1 fruit fly cellular context compared by ENCODE assay signal in genomic region chr3R:23652525-23653108, dm6.
A peak's percentile ranks its signal among the peaks of the same experiment; 100 is the strongest.
TF ChIP-seq lines count a peak whose summit lies in the region.

No protein-coding gene starts in this region.

TF ChIP-seq in whole organism, embryonic, 481 proteins besides CTCF, POLR2A, EP300 and RAD21 (continued from another document and continues in another):
- no peak for TF ChIP-seq Mad (GFP tag; optimal IDR thresholded peaks at IDR 0.05; lab: Kevin White, UChicago)
- TF ChIP-seq usp (GFP tag; optimal IDR thresholded peaks at IDR 0.05; lab: Kevin White, UChicago) = no peak
- TF ChIP-seq pnt (GFP tag; optimal IDR thresholded peaks at IDR 0.05; lab: Kevin White, UChicago) = no peak
- TF ChIP-seq Bdp1 (GFP tag; optimal IDR thresholded peaks at IDR 0.05; lab: Kevin White, UChicago) = peak; percentile 54
- TF ChIP-seq nerfin-2 (GFP tag; IDR thresholded peaks at IDR 0.05; lab: Robert Waterston, UW; ENCODE audit: partially characterized antibody) = no peak
- TF ChIP-seq zfh2 (GFP tag; optimal IDR thresholded peaks at IDR 0.05; lab: Kevin White, UChicago) = peak; percentile 54
- TF ChIP-seq HHEX (GFP tag; optimal IDR thresholded peaks at IDR 0.05; lab: Kevin White, UChicago) = peak; percentile 83
- TF ChIP-seq NC2α (GFP tag; optimal IDR thresholded peaks at IDR 0.05; lab: Kevin White, UChicago) = no peak
- no peak for TF ChIP-seq croc (GFP tag; conservative IDR thresholded peaks at IDR 0.05; lab: Robert Waterston, UW)
- TF ChIP-seq CG10979 (tag; optimal IDR thresholded peaks at IDR 0.05; lab: Kevin White, UChicago) = no peak
- TF ChIP-seq CG16779 (GFP tag; IDR thresholded peaks at IDR 0.05; lab: Robert Waterston, UW) = no peak
- no peak for TF ChIP-seq disco-r (GFP tag; optimal IDR thresholded peaks at IDR 0.05; lab: Kevin White, UChicago)
- TF ChIP-seq CG9932 (GFP tag; IDR thresholded peaks at IDR 0.05; lab: Robert Waterston, UW) = peak; percentile 63
- peak; percentile 68 for TF ChIP-seq CG7928 (GFP tag; optimal IDR thresholded peaks at IDR 0.05; lab: Kevin White, UChicago)
- peak; percentile 27 for TF ChIP-seq unpg (GFP tag; optimal IDR thresholded peaks at IDR 0.05; lab: Kevin White, UChicago)
- peak; percentile 21 for TF ChIP-seq Asciz (GFP tag; optimal IDR thresholded peaks at IDR 0.05; lab: Kevin White, UChicago)
- 0 out of 3 replicates have a peak, but pooled peaks have one; percentile 27 for TF ChIP-seq zfh1 (GFP tag; IDR thresholded peaks at IDR 0.05; lab: Robert Waterston, UW)
- TF ChIP-seq lilli (GFP tag; optimal IDR thresholded peaks at IDR 0.05; lab: Kevin White, UChicago) = peak; percentile 59
- peak; percentile 12 for TF ChIP-seq CG30403 (GFP tag; optimal IDR thresholded peaks at IDR 0.05; lab: Kevin White, UChicago)
- TF ChIP-seq pfk (GFP tag; optimal IDR thresholded peaks at IDR 0.05; lab: Kevin White, UChicago) = no peak
- peak; percentile 66; the same call in 1 of the 2 replicates for TF ChIP-seq CG11085 (GFP tag; IDR thresholded peaks at IDR 0.05; lab: Robert Waterston, UW)
- peak; percentile 2 for TF ChIP-seq Mes4 (GFP tag; optimal IDR thresholded peaks at IDR 0.05; lab: Kevin White, UChicago)
- TF ChIP-seq ftz-f1 (GFP tag; optimal IDR thresholded peaks at IDR 0.05; lab: Kevin White, UChicago) = no peak
- peak; percentile 32 for TF ChIP-seq exex (tag; optimal IDR thresholded peaks at IDR 0.05; lab: Kevin White, UChicago)
- 0 out of 2 replicates have a peak, but pooled peaks have one; percentile 16 for TF ChIP-seq ap (GFP tag; IDR thresholded peaks at IDR 0.05; lab: Robert Waterston, UW)
- TF ChIP-seq CG6683 (GFP tag; optimal IDR thresholded peaks at IDR 0.05; lab: Kevin White, UChicago) = peak; percentile 69
- TF ChIP-seq CG4328 (GFP tag; optimal IDR thresholded peaks at IDR 0.05; lab: Kevin White, UChicago) = peak; percentile 7
- no peak for TF ChIP-seq CG7372 (GFP tag; IDR thresholded peaks at IDR 0.05; lab: Robert Waterston, UW)
- no peak for TF ChIP-seq CG3407 (GFP tag; optimal IDR thresholded peaks at IDR 0.05; lab: Kevin White, UChicago)
- TF ChIP-seq CG11398 (GFP tag; optimal IDR thresholded peaks at IDR 0.05; lab: Kevin White, UChicago) = peak; percentile 14
- TF ChIP-seq vvl (GFP tag; IDR thresholded peaks at IDR 0.05; lab: Robert Waterston, UW) = peak; percentile 48
- peak; percentile 18 for TF ChIP-seq CG15696 (tag; optimal IDR thresholded peaks at IDR 0.05; lab: Kevin White, UChicago)
- peak; percentile 62 for TF ChIP-seq CG15011 (GFP tag; optimal IDR thresholded peaks at IDR 0.05; lab: Kevin White, UChicago)
- peak; percentile 10 for TF ChIP-seq slou (GFP tag; optimal IDR thresholded peaks at IDR 0.05; lab: Kevin White, UChicago)
- TF ChIP-seq sim (GFP tag; IDR thresholded peaks at IDR 0.05; lab: Robert Waterston, UW) = no peak
- no peak for TF ChIP-seq dan (GFP tag; IDR thresholded peaks at IDR 0.05; lab: Robert Waterston, UW)
- TF ChIP-seq Hand (GFP tag; optimal IDR thresholded peaks at IDR 0.05; lab: Kevin White, UChicago) = peak; percentile 43
- TF ChIP-seq CG1647 (GFP tag; optimal IDR thresholded peaks at IDR 0.05; lab: Kevin White, UChicago) = peak; percentile 9
- TF ChIP-seq CG5953 (GFP tag; IDR thresholded peaks at IDR 0.05; lab: Robert Waterston, UW) = no peak
- TF ChIP-seq hbn (GFP tag; IDR thresholded peaks at IDR 0.05; lab: Robert Waterston, UW; ENCODE audit: partially characterized antibody) = no peak
- peak; percentile 86 for TF ChIP-seq CG6765 (GFP tag; optimal IDR thresholded peaks at IDR 0.05; lab: Kevin White, UChicago)
- TF ChIP-seq grn (GFP tag; optimal IDR thresholded peaks at IDR 0.05; lab: Kevin White, UChicago) = peak; percentile 9
- peak; percentile 8 for TF ChIP-seq p53 (GFP tag; optimal IDR thresholded peaks at IDR 0.05; lab: Kevin White, UChicago)
- peak; percentile 34; the same call in 1 of the 2 replicates for TF ChIP-seq MBD-R2 (GFP tag; IDR thresholded peaks at IDR 0.05; lab: Robert Waterston, UW)
- TF ChIP-seq Drgx (GFP tag; IDR thresholded peaks at IDR 0.05; lab: Robert Waterston, UW) = no peak
- no peak for TF ChIP-seq Lim3 (GFP tag; IDR thresholded peaks at IDR 0.05; lab: Robert Waterston, UW)
- TF ChIP-seq fu2 (GFP tag; optimal IDR thresholded peaks at IDR 0.05; lab: Kevin White, UChicago) = peak; percentile 53
- peak; percentile 41 for TF ChIP-seq CG10654 (GFP tag; optimal IDR thresholded peaks at IDR 0.05; lab: Kevin White, UChicago)
- peak; percentile 14 for TF ChIP-seq Sox102F (GFP tag; optimal IDR thresholded peaks at IDR 0.05; lab: Kevin White, UChicago)
- no peak for TF ChIP-seq inv (GFP tag; IDR thresholded peaks at IDR 0.05; lab: Robert Waterston, UW; ENCODE audit: partially characterized antibody)
- TF ChIP-seq CG4424 (GFP tag; optimal IDR thresholded peaks at IDR 0.05; lab: Kevin White, UChicago) = peak; percentile 1
- no peak for TF ChIP-seq sc (optimal IDR thresholded peaks at IDR 0.05; lab: Kevin White, UChicago)
- TF ChIP-seq sc (GFP tag; optimal IDR thresholded peaks at IDR 0.05; lab: Kevin White, UChicago) = no peak
- TF ChIP-seq HLH3B (GFP tag; IDR thresholded peaks at IDR 0.05; lab: Robert Waterston, UW) = no peak; the same call in 1 of the 2 replicates
- no peak for TF ChIP-seq dm (GFP tag; optimal IDR thresholded peaks at IDR 0.05; lab: Kevin White, UChicago)
- no peak for TF ChIP-seq tin (GFP tag; optimal IDR thresholded peaks at IDR 0.05; lab: Kevin White, UChicago)
- peak; percentile 24 for TF ChIP-seq CG2116 (GFP tag; optimal IDR thresholded peaks at IDR 0.05; lab: Kevin White, UChicago)
- peak; percentile 60 for TF ChIP-seq CG7839 (tag; optimal IDR thresholded peaks at IDR 0.05; lab: Kevin White, UChicago)
- TF ChIP-seq Gug (GFP tag; IDR thresholded peaks at IDR 0.05; lab: Robert Waterston, UW) = no peak
- no peak for TF ChIP-seq Trl (optimal IDR thresholded peaks at IDR 0.05; lab: Kevin White, UChicago)
- TF ChIP-seq Trl (GFP tag; optimal IDR thresholded peaks at IDR 0.05; lab: Kevin White, UChicago) = peak; percentile 55
- peak; percentile 36 for TF ChIP-seq CG11723 (GFP tag; optimal IDR thresholded peaks at IDR 0.05; lab: Kevin White, UChicago)
- no peak for TF ChIP-seq CG2889 (GFP tag; IDR thresholded peaks at IDR 0.05; lab: Robert Waterston, UW)
- TF ChIP-seq al (GFP tag; IDR thresholded peaks at IDR 0.05; lab: Robert Waterston, UW) = peak; percentile 39; the same call in 1 of the 2 replicates
- peak; percentile 39 for TF ChIP-seq E2f2 (GFP tag; IDR thresholded peaks at IDR 0.05; lab: Robert Waterston, UW)
- TF ChIP-seq tap (tag; optimal IDR thresholded peaks at IDR 0.05; lab: Kevin White, UChicago) = no peak
- TF ChIP-seq nerfin-1 (tag; optimal IDR thresholded peaks at IDR 0.05; lab: Kevin White, UChicago) = no peak
- no peak for TF ChIP-seq CG8478 (optimal IDR thresholded peaks at IDR 0.05; lab: Kevin White, UChicago)
- no peak for TF ChIP-seq CG4360 (GFP tag; IDR thresholded peaks at IDR 0.05; lab: Robert Waterston, UW)
- TF ChIP-seq CG7963 (GFP tag; IDR thresholded peaks at IDR 0.05; lab: Robert Waterston, UW; ENCODE audit: partially characterized antibody) = no peak
- peak; percentile 2 for TF ChIP-seq ERR (GFP tag; optimal IDR thresholded peaks at IDR 0.05; lab: Kevin White, UChicago)
- no peak for TF ChIP-seq dimm (GFP tag; IDR thresholded peaks at IDR 0.05; lab: Robert Waterston, UW)
- no peak for TF ChIP-seq cg (GFP tag; optimal IDR thresholded peaks at IDR 0.05; lab: Kevin White, UChicago)
- TF ChIP-seq CG33557 (GFP tag; optimal IDR thresholded peaks at IDR 0.05; lab: Kevin White, UChicago) = no peak
- TF ChIP-seq CG10959 (GFP tag; IDR thresholded peaks at IDR 0.05; lab: Robert Waterston, UW) = no peak
- no peak for TF ChIP-seq CG17912 (GFP tag; optimal IDR thresholded peaks at IDR 0.05; lab: Kevin White, UChicago)
- no peak for TF ChIP-seq dmrt11E (tag; optimal IDR thresholded peaks at IDR 0.05; lab: Kevin White, UChicago)
- peak; percentile 19 for TF ChIP-seq CG9437 (GFP tag; optimal IDR thresholded peaks at IDR 0.05; lab: Kevin White, UChicago)
- no peak for TF ChIP-seq gt (GFP tag; IDR thresholded peaks at IDR 0.05; lab: Robert Waterston, UW)
- no peak for TF ChIP-seq zen2 (GFP tag; IDR thresholded peaks at IDR 0.05; lab: Robert Waterston, UW; ENCODE audit: partially characterized antibody)
- no peak for TF ChIP-seq CG1832 (GFP tag; optimal IDR thresholded peaks at IDR 0.05; lab: Kevin White, UChicago)
- no peak for TF ChIP-seq ac (GFP tag; optimal IDR thresholded peaks at IDR 0.05; lab: Kevin White, UChicago)
- TF ChIP-seq kni (GFP tag; optimal IDR thresholded peaks at IDR 0.05; lab: Kevin White, UChicago) = no peak
- TF ChIP-seq Nf-YA (GFP tag; IDR thresholded peaks at IDR 0.05; lab: Robert Waterston, UW) = peak; percentile 45; the same call in 1 of the 2 replicates
- TF ChIP-seq Myb (GFP tag; optimal IDR thresholded peaks at IDR 0.05; lab: Kevin White, UChicago) = no peak
- peak; percentile 25 for TF ChIP-seq CG12744 (GFP tag; optimal IDR thresholded peaks at IDR 0.05; lab: Kevin White, UChicago)
- TF ChIP-seq Sry-β (GFP tag; optimal IDR thresholded peaks at IDR 0.05; lab: Kevin White, UChicago) = no peak
- peak; percentile 78 for TF ChIP-seq CG15269 (tag; optimal IDR thresholded peaks at IDR 0.05; lab: Kevin White, UChicago)
- TF ChIP-seq Deaf1 (tag; optimal IDR thresholded peaks at IDR 0.05; lab: Kevin White, UChicago) = peak; percentile 13
- TF ChIP-seq CG7987 (GFP tag; optimal IDR thresholded peaks at IDR 0.05; lab: Kevin White, UChicago) = peak; percentile 80
- TF ChIP-seq CG6254 (GFP tag; optimal IDR thresholded peaks at IDR 0.05; lab: Kevin White, UChicago) = no peak
- TF ChIP-seq CG9797 (GFP tag; optimal IDR thresholded peaks at IDR 0.05; lab: Kevin White, UChicago) = no peak
- TF ChIP-seq so (GFP tag; IDR thresholded peaks at IDR 0.05; lab: Robert Waterston, UW) = peak; percentile 62; the same call in 2 of the 3 replicates
- no peak for TF ChIP-seq Dip2 (GFP tag; IDR thresholded peaks at IDR 0.05; lab: Robert Waterston, UW)
- no peak for TF ChIP-seq chm (GFP tag; IDR thresholded peaks at IDR 0.05; lab: Robert Waterston, UW)
- TF ChIP-seq Dfd (GFP tag; optimal IDR thresholded peaks at IDR 0.05; lab: Kevin White, UChicago) = no peak
- peak; percentile 5 for TF ChIP-seq Antp (GFP tag; optimal IDR thresholded peaks at IDR 0.05; lab: Kevin White, UChicago)
- no peak for TF ChIP-seq aop (GFP tag; IDR thresholded peaks at IDR 0.05; lab: Robert Waterston, UW)
- peak; percentile 9 for TF ChIP-seq Xbp1 (GFP tag; optimal IDR thresholded peaks at IDR 0.05; lab: Kevin White, UChicago)
- TF ChIP-seq CG18764 (GFP tag; optimal IDR thresholded peaks at IDR 0.05; lab: Kevin White, UChicago) = peak; percentile 37
- peak; percentile 52 for TF ChIP-seq da (GFP tag; optimal IDR thresholded peaks at IDR 0.05; lab: Kevin White, UChicago)
- TF ChIP-seq CG31441 (GFP tag; IDR thresholded peaks at IDR 0.05; lab: Robert Waterston, UW) = no peak
- TF ChIP-seq Ssrp (tag; optimal IDR thresholded peaks at IDR 0.05; lab: Kevin White, UChicago) = no peak
- peak; percentile 54 for TF ChIP-seq CG8281 (tag; optimal IDR thresholded peaks at IDR 0.05; lab: Kevin White, UChicago)
- peak; percentile 58; the same call in 1 of the 2 replicates for TF ChIP-seq CG43689 (GFP tag; IDR thresholded peaks at IDR 0.05; lab: Robert Waterston, UW)
- peak; percentile 11 for TF ChIP-seq psq (GFP tag; optimal IDR thresholded peaks at IDR 0.05; lab: Kevin White, UChicago)
- no peak for TF ChIP-seq ato (GFP tag; IDR thresholded peaks at IDR 0.05; lab: Robert Waterston, UW; ENCODE audit: partially characterized antibody)
- TF ChIP-seq CG10431 (GFP tag; optimal IDR thresholded peaks at IDR 0.05; lab: Kevin White, UChicago) = no peak
- no peak for TF ChIP-seq amos (GFP tag; IDR thresholded peaks at IDR 0.05; lab: Robert Waterston, UW; ENCODE audit: partially characterized antibody)
- TF ChIP-seq chinmo (GFP tag; IDR thresholded peaks at IDR 0.05; lab: Robert Waterston, UW; ENCODE audit: partially characterized antibody) = no peak
- TF ChIP-seq Kr (GFP tag; optimal IDR thresholded peaks at IDR 0.05; lab: Kevin White, UChicago) = no peak
- TF ChIP-seq jing (GFP tag; optimal IDR thresholded peaks at IDR 0.05; lab: Kevin White, UChicago) = no peak
- TF ChIP-seq CG8359 (GFP tag; optimal IDR thresholded peaks at IDR 0.05; lab: Kevin White, UChicago; ENCODE audit: borderline replicate concordance) = no peak
- TF ChIP-seq zf30C (GFP tag; optimal IDR thresholded peaks at IDR 0.05; lab: Kevin White, UChicago) = no peak
- no peak for TF ChIP-seq CG2712 (tag; optimal IDR thresholded peaks at IDR 0.05; lab: Kevin White, UChicago)
- peak; percentile 51 for TF ChIP-seq sug (tag; optimal IDR thresholded peaks at IDR 0.05; lab: Kevin White, UChicago)
- TF ChIP-seq CG12299 (tag; optimal IDR thresholded peaks at IDR 0.05; lab: Kevin White, UChicago) = no peak
- no peak for TF ChIP-seq CG4282 (GFP tag; optimal IDR thresholded peaks at IDR 0.05; lab: Kevin White, UChicago)
- no peak for TF ChIP-seq sisA (GFP tag; IDR thresholded peaks at IDR 0.05; lab: Robert Waterston, UW)
- peak; percentile 40 for TF ChIP-seq dmrt99B (tag; optimal IDR thresholded peaks at IDR 0.05; lab: Kevin White, UChicago)
- TF ChIP-seq Lpt (GFP tag; optimal IDR thresholded peaks at IDR 0.05; lab: Kevin White, UChicago) = no peak
- TF ChIP-seq CG9817 (tag; optimal IDR thresholded peaks at IDR 0.05; lab: Kevin White, UChicago) = peak; percentile 67
- no peak for TF ChIP-seq Hr3 (GFP tag; optimal IDR thresholded peaks at IDR 0.05; lab: Kevin White, UChicago)
- TF ChIP-seq esg (GFP tag; conservative IDR thresholded peaks at IDR 0.05; lab: Robert Waterston, UW) = no peak
- no peak for TF ChIP-seq z (GFP tag; IDR thresholded peaks at IDR 0.05; lab: Robert Waterston, UW)
- peak; percentile 59 for TF ChIP-seq Hey (tag; optimal IDR thresholded peaks at IDR 0.05; lab: Kevin White, UChicago)
- peak; percentile 73 for TF ChIP-seq gsb (GFP tag; IDR thresholded peaks at IDR 0.05; lab: Robert Waterston, UW)
- TF ChIP-seq CG17612 (GFP tag; IDR thresholded peaks at IDR 0.05; lab: Robert Waterston, UW) = peak; percentile 37; the same call in 1 of the 2 replicates
- TF ChIP-seq CG15479 (GFP tag; optimal IDR thresholded peaks at IDR 0.05; lab: Kevin White, UChicago) = no peak
- no peak for TF ChIP-seq Aef1 (GFP tag; IDR thresholded peaks at IDR 0.05; lab: Robert Waterston, UW)
- TF ChIP-seq CG3065 (GFP tag; optimal IDR thresholded peaks at IDR 0.05; lab: Kevin White, UChicago) = no peak
- peak; percentile 37; the same call in 1 of the 2 replicates for TF ChIP-seq NFAT (GFP tag; IDR thresholded peaks at IDR 0.05; lab: Robert Waterston, UW)
- no peak for TF ChIP-seq zen (tag; optimal IDR thresholded peaks at IDR 0.05; lab: Kevin White, UChicago)
- TF ChIP-seq nom (GFP tag; optimal IDR thresholded peaks at IDR 0.05; lab: Kevin White, UChicago) = no peak
- TF ChIP-seq sima (GFP tag; optimal IDR thresholded peaks at IDR 0.05; lab: Kevin White, UChicago) = no peak
